Fruit fly (Drosophila melanogaster) whole organism, wandering third instar larva: ENCODE measurements around the gene CG17111.

Source experiments
- Abd-B ChIP-seq: fragments of >200 bp; optimal IDR thresholded peaks from 2 replicates; lab custom pipeline; 2017; ENCODE audit warnings: missing biosample characterization, missing genetic modification characterization
- CG32264 ChIP-seq: fragments of 200-800 bp; sonication (Bioruptor generic); optimal IDR thresholded peaks from 2 replicates; lab custom pipeline; 2016; ENCODE audit warnings: missing biosample characterization, missing genetic modification characterization
- CG9705 ChIP-seq: fragments of 200-800 bp; sonication (Bioruptor generic); optimal IDR thresholded peaks from 2 replicates; lab custom pipeline; 2018; ENCODE audit warnings: missing biosample characterization, mild to moderate bottlenecking, missing genetic modification characterization
- Dfd ChIP-seq: fragments of >200 bp; optimal IDR thresholded peaks from 2 replicates; lab custom pipeline; 2017; ENCODE audit warnings: missing biosample characterization, missing genetic modification characterization
- GATAd ChIP-seq: sonication (Bioruptor generic); optimal IDR thresholded peaks from 2 replicates; lab custom pipeline; 2016; ENCODE audit warnings: missing biosample characterization, missing genetic modification characterization
- HLH106 ChIP-seq: fragments of 200-800 bp; optimal IDR thresholded peaks from 3 replicates; lab custom pipeline; 2019; ENCODE audit warnings: missing biosample characterization, mild to moderate bottlenecking, missing genetic modification characterization, moderate library complexity
- Hnf4 ChIP-seq: fragments of 200-800 bp; sonication (Bioruptor generic); optimal IDR thresholded peaks from 2 replicates; lab custom pipeline; 2016; ENCODE audit warnings: missing biosample characterization, mild to moderate bottlenecking, missing genetic modification characterization
- Hr78 ChIP-seq: fragments of >200 bp; optimal IDR thresholded peaks from 2 replicates; lab custom pipeline; 2017; ENCODE audit warnings: missing biosample characterization, missing genetic modification characterization
- N ChIP-seq: fragments of >200 bp; optimal IDR thresholded peaks from 2 replicates; lab custom pipeline; 2018; ENCODE audit warnings: missing biosample characterization, missing external identifiers, missing genetic modification characterization
- OdsH ChIP-seq: fragments of 200-800 bp; sonication (Bioruptor generic); optimal IDR thresholded peaks from 2 replicates; lab custom pipeline; 2016; ENCODE audit warnings: missing biosample characterization, mild to moderate bottlenecking, missing genetic modification characterization
- Rel ChIP-seq, 2 experiments: fragments of 200-800 bp; sonication (Bioruptor generic) in 1 of 2; optimal IDR thresholded peaks; 2 replicates in 1 of 2; 3 replicates in 1 of 2; lab custom pipeline; 2016 to 2019; ENCODE audit warnings: mild to moderate bottlenecking in 2 of 2, missing biosample characterization in 2 of 2, missing genetic modification characterization in 2 of 2, moderate library complexity in 1 of 2
- Sp1 ChIP-seq: fragments of 200-800 bp; sonication (Bioruptor generic); optimal IDR thresholded peaks from 3 replicates; lab custom pipeline; 2019; ENCODE audit warnings: missing biosample characterization, mild to moderate bottlenecking, missing genetic modification characterization, moderate library complexity
- Vsx2 ChIP-seq: fragments of 200-300, 225-300 bp; sonication (Bioruptor generic); optimal IDR thresholded peaks from 2 replicates; lab custom pipeline; 2018; ENCODE audit warnings: missing biosample characterization, missing genetic modification characterization; ENCODE audit not compliant: partially characterized antibody
- br ChIP-seq: fragments of 200-800 bp; sonication (Bioruptor generic); optimal IDR thresholded peaks from 2 replicates; lab custom pipeline; 2016; ENCODE audit warnings: missing biosample characterization, missing genetic modification characterization
- brk ChIP-seq: fragments of 200-800 bp; sonication (Bioruptor generic); optimal IDR thresholded peaks from 2 replicates; lab custom pipeline; 2016; ENCODE audit warnings: missing biosample characterization, mild to moderate bottlenecking, missing genetic modification characterization
- dl ChIP-seq, 2 experiments: fragments of 175-275, 200-275 bp in 1 of 2; fragments of 200-275 bp in 1 of 2; sonication (Bioruptor generic); optimal IDR thresholded peaks; lab custom pipeline; 2018; ENCODE audit warnings: mild to moderate bottlenecking in 2 of 2, missing biosample characterization in 2 of 2, missing genetic modification characterization in 2 of 2, moderate library complexity in 2 of 2; ENCODE audit not compliant: partially characterized antibody in 2 of 2, insufficient read depth in 1 of 2
- dmrt93B ChIP-seq: fragments of 200-800 bp; sonication (Bioruptor generic); optimal IDR thresholded peaks from 2 replicates; lab custom pipeline; 2018; ENCODE audit warnings: missing biosample characterization, mild to moderate bottlenecking, missing genetic modification characterization
- dsf ChIP-seq: sonication (Bioruptor generic); optimal IDR thresholded peaks from 2 replicates; lab custom pipeline; 2016; ENCODE audit warnings: missing biosample characterization, missing genetic modification characterization, borderline replicate concordance
- ey ChIP-seq: fragments of 200-800 bp; sonication (Bioruptor generic); optimal IDR thresholded peaks from 2 replicates; lab custom pipeline; 2016; ENCODE audit warnings: missing biosample characterization, missing genetic modification characterization
- foxo ChIP-seq, 2 experiments: fragments of 200-800 bp; sonication (Bioruptor generic); optimal IDR thresholded peaks; 2 replicates in 1 of 2; 3 replicates in 1 of 2; lab custom pipeline; 2016 to 2017; ENCODE audit warnings: missing biosample characterization in 2 of 2, missing genetic modification characterization in 2 of 2
- fru ChIP-seq: fragments of 200-800 bp; sonication (Bioruptor generic); optimal IDR thresholded peaks from 3 replicates; lab custom pipeline; 2016; ENCODE audit warnings: missing biosample characterization, mild to moderate bottlenecking, missing genetic modification characterization
- h ChIP-seq: fragments of 200-800 bp; sonication (Bioruptor generic); optimal IDR thresholded peaks from 3 replicates; lab custom pipeline; 2016; ENCODE audit warnings: missing biosample characterization, mild to moderate bottlenecking, missing genetic modification characterization
- jim ChIP-seq: fragments of 175-275, 200-325 bp; sonication (Bioruptor generic); optimal IDR thresholded peaks from 2 replicates; lab custom pipeline; 2016; ENCODE audit warnings: missing biosample characterization, mild to moderate bottlenecking, missing genetic modification characterization
- lola ChIP-seq: fragments of >200 bp; optimal IDR thresholded peaks from 2 replicates; lab custom pipeline; 2017; ENCODE audit warnings: missing biosample characterization, missing genetic modification characterization
- pan ChIP-seq: fragments of >200 bp; optimal IDR thresholded peaks from 2 replicates; lab custom pipeline; 2017
- psq ChIP-seq: fragments of 200-800 bp; sonication (Bioruptor generic); optimal IDR thresholded peaks from 3 replicates; lab custom pipeline; 2017; ENCODE audit warnings: missing biosample characterization, mild to moderate bottlenecking, missing genetic modification characterization, moderate library complexity
- rgr ChIP-seq: fragments of 200-800 bp; sonication (Bioruptor generic); optimal IDR thresholded peaks from 3 replicates; lab custom pipeline; 2016; ENCODE audit warnings: missing biosample characterization, mild to moderate bottlenecking, missing genetic modification characterization
- sage ChIP-seq: fragments of 200-800 bp; sonication (Bioruptor generic); optimal IDR thresholded peaks from 2 replicates; lab custom pipeline; 2016; ENCODE audit warnings: missing biosample characterization, mild to moderate bottlenecking, missing genetic modification characterization
- sv ChIP-seq: fragments of 200-800 bp; sonication (Bioruptor generic); optimal IDR thresholded peaks from 3 replicates; lab custom pipeline; 2016; ENCODE audit warnings: missing biosample characterization, missing genetic modification characterization
- usp ChIP-seq: fragments of >200 bp; optimal IDR thresholded peaks from 2 replicates; lab custom pipeline; 2017; ENCODE audit warnings: missing biosample characterization, missing genetic modification characterization
- woc ChIP-seq: sonication (Bioruptor generic); optimal IDR thresholded peaks from 2 replicates; lab custom pipeline; 2016; ENCODE audit warnings: missing biosample characterization, mild to moderate bottlenecking, missing genetic modification characterization

Gene CG17111

dm6 chr3R:23081265-23081664 lies 14.2 kb upstream of the CG17111 start:
- TF ChIP-seq Hnf4 (GFP tag; lab: Kevin White, UChicago) (no peak), pan (lab: Kevin White, UChicago) (no peak), CG9705 (GFP tag; lab: Kevin White, UChicago) (no peak), sage (GFP tag; lab: Kevin White, UChicago) (no peak), Abd-B (no peak), fru (GFP tag; lab: Kevin White, UChicago) (no peak), psq (no peak), brk (GFP tag; lab: Kevin White, UChicago) (no peak), GATAd (GFP tag; lab: Kevin White, UChicago) (no peak), HLH106 (tag; lab: Kevin White, UChicago) (no peak), Dfd (GFP tag; lab: Kevin White, UChicago) (no peak), jim (GFP tag; lab: Kevin White, UChicago) (no peak), N (GFP tag; lab: Kevin White, UChicago) (no peak), dmrt93B (no peak), usp (GFP tag; lab: Kevin White, UChicago) (no peak), woc (GFP tag; lab: Kevin White, UChicago) (no peak), lola (no peak), CG32264 (GFP tag; lab: Kevin White, UChicago) (no peak), dl (GFP tag; optimal IDR thresholded peaks at IDR 0.05; lab: Kevin White, UChicago; ENCODE audit: insufficient read depth in 1 of 2, partially characterized antibody in 2 of 2) (no peak)

- TF ChIP-seq Dfd (GFP tag; lab: Kevin White, UChicago) (no peak), brk (GFP tag; lab: Kevin White, UChicago) (no peak), Abd-B (no peak), CG32264 (GFP tag; lab: Kevin White, UChicago) (no peak), ey (no peak), Sp1 (GFP tag; lab: Kevin White, UChicago) (no peak)
These were observed 7.4 kb upstream of the CG17111 start for dm6 chr3R:23074480-23074879.

dm6 chr3R:23061209-23061608 lies 5.8 kb downstream of the CG17111 start, which contains the start of the genes sav and Ublcp1:
Gene sav, minus strand, starts transcription at chr3R:23061304.
Gene Ublcp1, plus strand, starts transcription at chr3R:23061493.
- peak; percentile 24 for TF ChIP-seq h (GFP tag; lab: Kevin White, UChicago)
- TF ChIP-seq psq, result peak; percentile 13
- TF ChIP-seq Vsx2 (GFP tag; lab: Kevin White, UChicago), result no peak
- TF ChIP-seq dsf (GFP tag; lab: Kevin White, UChicago), result no peak
- TF ChIP-seq Sp1 (GFP tag; lab: Kevin White, UChicago), result no peak
- peak; percentile 35 for TF ChIP-seq rgr (GFP tag; lab: Kevin White, UChicago)
- no peak for TF ChIP-seq GATAd (GFP tag; lab: Kevin White, UChicago)
- TF ChIP-seq Hr78, result no peak
- TF ChIP-seq sage (GFP tag; lab: Kevin White, UChicago), result peak; percentile 10
- TF ChIP-seq Rel (GFP tag; optimal IDR thresholded peaks at IDR 0.05; lab: Kevin White, UChicago), result no peak
- TF ChIP-seq Rel (tag; optimal IDR thresholded peaks at IDR 0.05; lab: Kevin White, UChicago), result peak; percentile 59
- TF ChIP-seq dmrt93B, result no peak
- no peak for TF ChIP-seq sv (GFP tag; lab: Kevin White, UChicago)
- no peak for TF ChIP-seq CG32264 (GFP tag; lab: Kevin White, UChicago)
- no peak for TF ChIP-seq OdsH (GFP tag; lab: Kevin White, UChicago)
- peak in 1 of 2 experiments; percentile 24 for TF ChIP-seq foxo (GFP tag; optimal IDR thresholded peaks at IDR 0.05; lab: Kevin White, UChicago)
- TF ChIP-seq br (GFP tag; lab: Kevin White, UChicago), result no peak
- TF ChIP-seq dl (GFP tag; optimal IDR thresholded peaks at IDR 0.05; lab: Kevin White, UChicago; ENCODE audit: insufficient read depth in 1 of 2, partially characterized antibody in 2 of 2), result no peak

DNA sequence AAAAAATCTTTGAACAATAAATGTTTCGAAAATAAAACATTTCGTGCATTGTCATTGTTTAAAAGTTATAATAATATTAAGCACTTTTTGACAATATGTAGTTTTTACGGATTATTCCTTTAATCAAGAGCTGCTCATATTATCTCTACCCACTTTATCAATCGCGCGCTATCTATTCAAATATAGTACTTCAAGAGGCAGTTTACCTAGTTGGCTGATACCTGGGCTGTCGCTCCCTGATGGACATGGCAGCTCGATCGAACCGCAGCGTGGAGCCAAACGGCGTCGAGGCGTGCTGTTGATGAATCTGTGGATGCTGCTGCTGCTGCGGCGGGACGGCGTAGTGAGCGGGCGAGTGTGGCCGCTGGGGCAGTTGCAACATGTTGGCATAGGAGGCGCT lies 6.9 kb downstream of the CG17111 start:
- TF ChIP-seq fru (GFP tag; lab: Kevin White, UChicago) (no peak), OdsH (GFP tag; lab: Kevin White, UChicago) (no peak), dmrt93B (no peak), Dfd (GFP tag; lab: Kevin White, UChicago) (no peak), ey (no peak), brk (GFP tag; lab: Kevin White, UChicago) (no peak), CG9705 (GFP tag; lab: Kevin White, UChicago) (no peak)
